Fruit fly (Drosophila melanogaster) whole organism, wandering third instar larva: ENCODE data around the gene CG6465.

Source experiments
- Abd-B ChIP-seq: fragments of >200 bp; optimal IDR thresholded peaks from 2 replicates; lab custom pipeline; 2017; ENCODE audit warnings: missing biosample characterization, missing genetic modification characterization
- CrebA ChIP-seq: fragments of 200-800 bp; sonication (Bioruptor generic); optimal IDR thresholded peaks from 2 replicates; lab custom pipeline; 2016; ENCODE audit warnings: missing biosample characterization, mild to moderate bottlenecking, missing genetic modification characterization, borderline replicate concordance
- Hr78 ChIP-seq: fragments of >200 bp; optimal IDR thresholded peaks from 2 replicates; lab custom pipeline; 2017; ENCODE audit warnings: missing biosample characterization, missing genetic modification characterization
- Vsx2 ChIP-seq: fragments of 200-300, 225-300 bp; sonication (Bioruptor generic); optimal IDR thresholded peaks from 2 replicates; lab custom pipeline; 2018; ENCODE audit warnings: missing biosample characterization, missing genetic modification characterization; ENCODE audit not compliant: partially characterized antibody
- br ChIP-seq: fragments of 200-800 bp; sonication (Bioruptor generic); optimal IDR thresholded peaks from 2 replicates; lab custom pipeline; 2016; ENCODE audit warnings: missing biosample characterization, missing genetic modification characterization
- fru ChIP-seq: fragments of 200-800 bp; sonication (Bioruptor generic); optimal IDR thresholded peaks from 3 replicates; lab custom pipeline; 2016; ENCODE audit warnings: missing biosample characterization, mild to moderate bottlenecking, missing genetic modification characterization
- lola ChIP-seq: fragments of >200 bp; optimal IDR thresholded peaks from 2 replicates; lab custom pipeline; 2017; ENCODE audit warnings: missing biosample characterization, missing genetic modification characterization
- psq ChIP-seq: fragments of 200-800 bp; sonication (Bioruptor generic); optimal IDR thresholded peaks from 3 replicates; lab custom pipeline; 2017; ENCODE audit warnings: missing biosample characterization, mild to moderate bottlenecking, missing genetic modification characterization, moderate library complexity
- usp ChIP-seq: fragments of >200 bp; optimal IDR thresholded peaks from 2 replicates; lab custom pipeline; 2017; ENCODE audit warnings: missing biosample characterization, missing genetic modification characterization

DNA sequence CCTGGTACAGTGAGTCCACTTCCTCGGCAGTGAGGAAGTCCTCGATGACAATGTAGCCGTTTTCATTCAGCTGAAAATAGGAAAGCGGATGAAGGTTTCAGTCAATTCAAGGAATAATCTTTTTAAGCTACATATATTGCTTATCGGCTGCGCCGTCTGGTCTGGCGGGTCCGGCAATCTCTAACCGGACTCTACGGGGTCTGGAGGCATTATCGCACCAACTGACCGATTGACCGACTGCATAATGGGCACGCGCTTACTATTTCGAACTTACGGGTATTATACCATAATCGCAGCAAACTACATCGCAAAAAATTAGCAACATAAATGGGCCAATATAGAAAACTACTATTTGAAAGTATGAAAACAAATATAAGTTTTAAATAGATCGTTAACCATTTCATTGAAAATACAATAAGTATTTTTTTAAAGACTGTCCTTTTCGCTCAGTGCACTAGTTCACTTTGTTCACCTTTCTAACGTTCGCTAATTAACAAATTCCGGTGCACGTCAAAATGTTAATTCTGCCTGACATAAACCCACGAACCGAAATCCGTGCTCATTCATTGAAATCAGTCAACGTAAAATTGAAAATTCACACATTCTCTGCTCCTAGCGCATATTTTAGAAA lies 2.0 kb upstream of the CG6465 start:
- TF ChIP-seq Hr78 (GFP tag; lab: Kevin White, UChicago) (no peak), psq (GFP tag; lab: Kevin White, UChicago) (no peak), fru (no peak), usp (GFP tag; lab: Kevin White, UChicago) (no peak), lola (GFP tag; lab: Kevin White, UChicago) (no peak), br (no peak), CrebA (no peak), Abd-B (GFP tag; lab: Kevin White, UChicago) (no peak), Vsx2 (GFP tag; lab: Kevin White, UChicago) (no peak)
